Worm (Caenorhabditis elegans): ENCODE data around the gene F08F1.3.

Gene F08F1.3

ce11 chrX:8479050-8479449, 50.4 kb downstream of the F08F1.3 start:
- TF ChIP-seq B0019.2 (GFP tag; conservative IDR thresholded peaks at IDR 0.05) (no peak), madf-10 (tag; optimal IDR thresholded peaks at IDR 0.05) (no peak), madf-3 (GFP tag; IDR thresholded peaks at IDR 0.05) (peak; percentile 66; the same call in 1 of the 2 replicates), K12H6.12 (tag; optimal IDR thresholded peaks at IDR 0.05) (peak; percentile 2), lag-1 (GFP tag; IDR thresholded peaks at IDR 0.05) (no peak), bed-2 (GFP tag; IDR thresholded peaks at IDR 0.05) (no peak), akir-1 (GFP tag; optimal IDR thresholded peaks at IDR 0.05) (no peak), repo-1 (tag; optimal IDR thresholded peaks at IDR 0.05) (no peak)
